Fruit fly (Drosophila melanogaster): Measurements from ENCODE around the gene CG13133.

Gene CG13133

dm6 chr2L:10092289-10092688, at the start of gene CG13133:
Gene CG13133, minus strand, starts transcription at chr2L:10092389.
- TF ChIP-seq CG8319 (GFP tag; optimal IDR thresholded peaks at IDR 0.05), result no peak
- TF ChIP-seq esn (GFP tag; optimal IDR thresholded peaks at IDR 0.05), result no peak
- no peak for TF ChIP-seq CG34406 (GFP tag; optimal IDR thresholded peaks at IDR 0.05)
- TF ChIP-seq CG10669 (GFP tag; optimal IDR thresholded peaks at IDR 0.05), result no peak
- TF ChIP-seq CG16779 (tag; optimal IDR thresholded peaks at IDR 0.05), result no peak
- no peak for TF ChIP-seq OdsH (GFP tag; optimal IDR thresholded peaks at IDR 0.05)
- no peak for TF ChIP-seq Gug (GFP tag; IDR thresholded peaks at IDR 0.05)
- no peak for TF ChIP-seq Smox (GFP tag; optimal IDR thresholded peaks at IDR 0.05)
- TF ChIP-seq CG11762 (GFP tag; optimal IDR thresholded peaks at IDR 0.05; ENCODE audit: insufficient read depth), result no peak
- no peak for TF ChIP-seq CG3032 (tag; optimal IDR thresholded peaks at IDR 0.05)
- TF ChIP-seq dsx (GFP tag; optimal IDR thresholded peaks at IDR 0.05; ENCODE audit: poor library complexity, severe bottlenecking), result no peak
- TF ChIP-seq CG8119 (GFP tag; IDR thresholded peaks at IDR 0.05), result no peak
- TF ChIP-seq CG6808 (GFP tag; optimal IDR thresholded peaks at IDR 0.05), result no peak
- no peak for TF ChIP-seq CG31627 (GFP tag; optimal IDR thresholded peaks at IDR 0.05)
- no peak for TF ChIP-seq CG6276 (GFP tag; optimal IDR thresholded peaks at IDR 0.05)

dm6 chr2L:10130763-10131162, 38.6 kb upstream of the CG13133 start:
- no peak for TF ChIP-seq Blimp-1 (GFP tag; optimal IDR thresholded peaks at IDR 0.05)
- TF ChIP-seq vri (GFP tag; optimal IDR thresholded peaks at IDR 0.05), result no peak
- TF ChIP-seq Gug (GFP tag; IDR thresholded peaks at IDR 0.05), result no peak
- TF ChIP-seq eg (GFP tag; IDR thresholded peaks at IDR 0.05), result no peak

dm6 chr2L:10123963-10124362, 31.8 kb upstream of the CG13133 start:
- no peak for TF ChIP-seq CG4318 (GFP tag; optimal IDR thresholded peaks at IDR 0.05)
- no peak for TF ChIP-seq lz (GFP tag; optimal IDR thresholded peaks at IDR 0.05)
- TF ChIP-seq Lpt (GFP tag; optimal IDR thresholded peaks at IDR 0.05), result no peak
- TF ChIP-seq esn (GFP tag; optimal IDR thresholded peaks at IDR 0.05), result no peak
- no peak for TF ChIP-seq CG8632 (GFP tag; optimal IDR thresholded peaks at IDR 0.05)
- no peak for TF ChIP-seq net (GFP tag; optimal IDR thresholded peaks at IDR 0.05)
- no peak for TF ChIP-seq CG15336 (GFP tag; IDR thresholded peaks at IDR 0.05)
- TF ChIP-seq Hr4 (GFP tag; optimal IDR thresholded peaks at IDR 0.05), result no peak
- no peak for TF ChIP-seq svp (GFP tag)
- no peak for TF ChIP-seq Eip75B (GFP tag; optimal IDR thresholded peaks at IDR 0.05)
- no peak for TF ChIP-seq cyc (GFP tag; optimal IDR thresholded peaks at IDR 0.05)
- TF ChIP-seq achi (GFP tag; optimal IDR thresholded peaks at IDR 0.05), result no peak
- no peak for TF ChIP-seq ss (GFP tag; optimal IDR thresholded peaks at IDR 0.05)
- no peak for TF ChIP-seq Eip93F (GFP tag; optimal IDR thresholded peaks at IDR 0.05)
- TF ChIP-seq CG31627 (GFP tag; optimal IDR thresholded peaks at IDR 0.05), result no peak
- TF ChIP-seq CG6854 (GFP tag; optimal IDR thresholded peaks at IDR 0.05), result no peak
- TF ChIP-seq CG8319 (GFP tag; optimal IDR thresholded peaks at IDR 0.05), result no peak
- TF ChIP-seq CG1621 (tag; optimal IDR thresholded peaks at IDR 0.05), result no peak

dm6 chr2L:10122671-10123070, 30.5 kb upstream of the CG13133 start, which contains the start of gene CG13135:
Gene CG13135, minus strand, starts transcription at chr2L:10122771.
- TF ChIP-seq eg (GFP tag; IDR thresholded peaks at IDR 0.05) (no peak), Blimp-1 (GFP tag; optimal IDR thresholded peaks at IDR 0.05) (no peak), net (GFP tag; optimal IDR thresholded peaks at IDR 0.05) (no peak), Eip75B (GFP tag; optimal IDR thresholded peaks at IDR 0.05) (no peak), CG31627 (GFP tag; optimal IDR thresholded peaks at IDR 0.05) (no peak), Ets96B (tag; optimal IDR thresholded peaks at IDR 0.05) (no peak), dsx (GFP tag; optimal IDR thresholded peaks at IDR 0.05; ENCODE audit: poor library complexity, severe bottlenecking) (no peak), fd59A (GFP tag; optimal IDR thresholded peaks at IDR 0.05) (no peak), Eip78C (GFP tag) (no peak)

All from whole organism, prepupa.